Worm (Caenorhabditis elegans) whole organism, late embryonic: Measurements from ENCODE around the gene F36H1.12.

Experiments used
- nfya-1 ChIP-seq: sonication (generic microtip); optimal IDR thresholded peaks from 2 replicates; lab custom pipeline; 2017; ENCODE audit warnings: missing genetic modification characterization, mild to moderate bottlenecking, missing compliant biosample characterization, antibody characterized with exemption, moderate library complexity
- pha-2 ChIP-seq: sonication (generic microtip); optimal IDR thresholded peaks from 2 replicates; lab custom pipeline; 2017; ENCODE audit warnings: mild to moderate bottlenecking, missing genetic modification characterization, missing compliant biosample characterization
- pha-4 ChIP-seq: fragments of 150-350 bp; optimal IDR thresholded peaks from 2 replicates; lab custom pipeline; 2018; ENCODE audit warnings: missing biosample characterization, missing genetic modification reagents, missing genetic modification characterization
- unc-3 ChIP-seq, 2 experiments: fragments of 200-800 bp in 1 of 2; sonication (Bioruptor generic) in 1 of 2; sonication (generic microtip) in 1 of 2; conservative IDR thresholded peaks in 1 of 2; optimal IDR thresholded peaks in 1 of 2; 2 replicates each; pipeline versions ENCODE4 v1.3.6 to Lab custom; 2016 to 2022; ENCODE audit warnings: missing compliant biosample characterization in 2 of 2, missing genetic modification characterization in 2 of 2, missing genetic modification reagents in 1 of 2

DNA sequence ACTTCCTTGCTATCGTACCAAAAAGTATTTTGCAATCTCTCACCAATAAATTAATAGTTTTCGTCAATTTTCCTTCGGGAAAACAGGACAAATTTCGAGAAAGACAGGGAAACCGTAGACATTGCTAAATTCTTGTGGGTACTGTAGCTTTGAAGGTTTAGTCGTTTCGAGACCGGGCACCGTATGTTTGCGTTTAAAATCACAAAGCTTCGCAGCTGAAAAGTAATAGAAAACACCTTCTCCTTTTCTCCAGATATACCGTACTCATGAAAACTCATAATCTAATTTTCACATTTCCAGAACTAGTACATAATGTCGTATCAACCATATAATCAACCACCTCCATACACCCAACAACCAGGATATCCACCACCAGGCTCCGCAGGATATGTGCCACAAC lies 44.5 kb downstream of the F36H1.12 start, which contains the start of gene F13H10.6:
- TF ChIP-seq pha-4 (tag; lab: Kevin White, UChicago) (no peak), nfya-1 (tag; lab: Kevin White, UChicago) (no peak), unc-3 (GFP tag; conservative IDR thresholded peaks at IDR 0.05; lab: Robert Waterston, UW) (no peak), unc-3 (tag; optimal IDR thresholded peaks at IDR 0.05; lab: Kevin White, UChicago) (no peak), pha-2 (tag; lab: Kevin White, UChicago) (no peak)
